Worm (Caenorhabditis elegans) whole organism, L2 larva: ENCODE results near the gene F28C1.1.

Source experiments
- aly-2 ChIP-seq: fragments of 150-350 bp; optimal IDR thresholded peaks from 2 replicates; lab custom pipeline; 2014; ENCODE audit warnings: missing biosample characterization, missing genetic modification characterization
- ama-1 ChIP-seq: fragments of 150-350 bp; optimal IDR thresholded peaks from 2 replicates; lab custom pipeline; 2018; ENCODE audit warnings: inconsistent platforms
- ceh-82 ChIP-seq: fragments of 150-350 bp; optimal IDR thresholded peaks from 2 replicates; lab custom pipeline; 2014; ENCODE audit warnings: missing biosample characterization, missing genetic modification characterization
- mdl-1 ChIP-seq, 2 experiments: fragments of 150-350 bp in 1 of 2; sonication (generic microtip) in 1 of 2; optimal IDR thresholded peaks; 2 replicates each; lab custom pipeline; 2017; ENCODE audit warnings: missing biosample characterization in 2 of 2, missing genetic modification characterization in 2 of 2
- nhr-11 ChIP-seq: fragments of 150-350 bp; optimal IDR thresholded peaks from 2 replicates; lab custom pipeline; 2014; ENCODE audit warnings: missing biosample characterization, missing genetic modification characterization
- nhr-21 ChIP-seq: fragments of 150-350 bp; optimal IDR thresholded peaks from 2 replicates; lab custom pipeline; 2014; ENCODE audit warnings: missing biosample characterization, missing genetic modification characterization
- nhr-23 ChIP-seq: fragments of 150-350 bp; optimal IDR thresholded peaks from 2 replicates; lab custom pipeline; 2014; ENCODE audit warnings: missing biosample characterization, missing genetic modification reagents, missing genetic modification characterization
- nhr-77 ChIP-seq: fragments of 150-350 bp; optimal IDR thresholded peaks from 2 replicates; lab custom pipeline; 2014; ENCODE audit warnings: missing biosample characterization, missing genetic modification characterization
- unc-39 ChIP-seq: fragments of 150-350 bp; optimal IDR thresholded peaks from 2 replicates; lab custom pipeline; 2014; ENCODE audit warnings: missing biosample characterization, missing genetic modification characterization
- zag-1 ChIP-seq: fragments of 150-350 bp; optimal IDR thresholded peaks from 2 replicates; lab custom pipeline; 2014; ENCODE audit warnings: missing biosample characterization, missing genetic modification characterization
- ztf-11 ChIP-seq: sonication (generic microtip); optimal IDR thresholded peaks from 2 replicates; lab custom pipeline; 2017; ENCODE audit warnings: missing biosample characterization, missing genetic modification characterization

ce11 chrV:12449902-12450301 is 703 bp upstream of the F28C1.1 start, which contains the start of gene C54D10.10:
- TF ChIP-seq unc-39 (no peak), ceh-82 (tag; lab: Kevin White, UChicago) (no peak), ama-1 (lab: Kevin White, UChicago) (no peak), nhr-23 (tag; lab: Kevin White, UChicago) (no peak), nhr-11 (tag; lab: Kevin White, UChicago) (no peak), nhr-77 (tag; lab: Kevin White, UChicago) (no peak), zag-1 (no peak), aly-2 (no peak), mdl-1 (tag; optimal IDR thresholded peaks at IDR 0.05; lab: Kevin White, UChicago) (no peak), ztf-11 (tag; lab: Kevin White, UChicago) (no peak), nhr-21 (tag; lab: Kevin White, UChicago) (no peak)
